Worm (Caenorhabditis elegans): ENCODE measurements around the gene hst-3.2.

Gene hst-3.2

ce11 chrX:2890041-2890650 lies 33.6 kb downstream of the hst-3.2 start:
- TF ChIP-seq dao-5 (tag; optimal IDR thresholded peaks at IDR 0.05) (no peak), W03F9.2 (tag; optimal IDR thresholded peaks at IDR 0.05) (no peak), him-1 (tag; optimal IDR thresholded peaks at IDR 0.05) (no peak)

ce11 chrX:2885318-2885908 lies 38.4 kb downstream of the hst-3.2 start, which contains the start of gene vang-1:
Gene vang-1, plus strand, starts transcription at chrX:2885858.
- no peak for TF ChIP-seq him-1 (tag; optimal IDR thresholded peaks at IDR 0.05)

- no peak for TF ChIP-seq him-1 (tag; optimal IDR thresholded peaks at IDR 0.05)
- no peak for TF ChIP-seq dao-5 (tag; optimal IDR thresholded peaks at IDR 0.05)
- TF ChIP-seq W03F9.2 (tag; optimal IDR thresholded peaks at IDR 0.05): no peak
These were observed 44.1 kb downstream of the hst-3.2 start, which contains the start of gene F53B3.5 for ce11 chrX:2879529-2880265. Gene F53B3.5, minus strand, starts transcription at chrX:2879579.

ce11 chrX:2877433-2877832 lies 46.4 kb downstream of the hst-3.2 start:
- TF ChIP-seq W03F9.2 (tag; optimal IDR thresholded peaks at IDR 0.05) (no peak), him-1 (tag; optimal IDR thresholded peaks at IDR 0.05) (no peak), dao-5 (tag; optimal IDR thresholded peaks at IDR 0.05) (no peak)

- TF ChIP-seq W03F9.2 (tag; optimal IDR thresholded peaks at IDR 0.05): no peak
- TF ChIP-seq dao-5 (tag; optimal IDR thresholded peaks at IDR 0.05): no peak
- no peak for TF ChIP-seq him-1 (tag; optimal IDR thresholded peaks at IDR 0.05)
These were observed 49.2 kb downstream of the hst-3.2 start for ce11 chrX:2874598-2874997.

- no peak for TF ChIP-seq W03F9.2 (tag; optimal IDR thresholded peaks at IDR 0.05)
- TF ChIP-seq dao-5 (tag; optimal IDR thresholded peaks at IDR 0.05): no peak
- no peak for TF ChIP-seq him-1 (tag; optimal IDR thresholded peaks at IDR 0.05)
These were observed 50.5 kb downstream of the hst-3.2 start for ce11 chrX:2873272-2873671.

ce11 chrX:2871037-2871436 lies 52.8 kb downstream of the hst-3.2 start, which contains the start of gene F53B3.3:
Gene F53B3.3, minus strand, starts transcription at chrX:2871137.
- no peak for TF ChIP-seq dao-5 (tag; optimal IDR thresholded peaks at IDR 0.05)
- TF ChIP-seq him-1 (tag; optimal IDR thresholded peaks at IDR 0.05): no peak
- TF ChIP-seq W03F9.2 (tag; optimal IDR thresholded peaks at IDR 0.05): no peak
